Worm (Caenorhabditis elegans) whole organism, early embryonic: ENCODE results near the gene fipr-1.

Experiments
- B0310.2 ChIP-seq: sonication (generic microtip); optimal IDR thresholded peaks from 2 replicates; lab custom pipeline; 2016; ENCODE audit warnings: mild to moderate bottlenecking, missing genetic modification characterization, missing compliant biosample characterization
- F13C5.2 ChIP-seq: sonication (generic microtip); optimal IDR thresholded peaks from 2 replicates; lab custom pipeline; 2017; ENCODE audit warnings: mild to moderate bottlenecking, missing genetic modification characterization, inconsistent platforms, missing compliant biosample characterization
- ama-1 ChIP-seq: fragments of 150-350 bp; optimal IDR thresholded peaks from 2 replicates; lab custom pipeline; 2014
- flt-1 ChIP-seq: fragments of 200-800 bp; sonication (Bioruptor generic); IDR thresholded peaks from 2 replicates; pipeline ENCODE4 v1.3.6; 2022; ENCODE audit warnings: missing genetic modification characterization, missing compliant biosample characterization
- tra-4 ChIP-seq: sonication (generic microtip); optimal IDR thresholded peaks from 2 replicates; lab custom pipeline; 2017; ENCODE audit warnings: missing genetic modification characterization, missing compliant biosample characterization

ce11 chrV:12337894-12338293 is 23.6 kb downstream of the fipr-1 start, which contains the start of gene twk-13:
- TF ChIP-seq B0310.2 (no peak), flt-1 (GFP tag; lab: Robert Waterston, UW) (no peak), ama-1 (lab: Kevin White, UChicago) (no peak), tra-4 (tag; lab: Kevin White, UChicago) (no peak), F13C5.2 (tag; lab: Kevin White, UChicago) (no peak)
